Worm (Caenorhabditis elegans) whole organism, L3 larva: Measurements from ENCODE around the gene mtm-5.

ENCODE experiments used
- ZK546.5 ChIP-seq: sonication (generic microtip); optimal IDR thresholded peaks from 2 replicates; lab custom pipeline; 2017; ENCODE audit warnings: missing biosample characterization, missing genetic modification characterization
- ama-1 ChIP-seq: fragments of 150-350 bp; optimal IDR thresholded peaks from 2 replicates; lab custom pipeline; 2018
- ceh-16 ChIP-seq: sonication (generic microtip); optimal IDR thresholded peaks from 2 replicates; lab custom pipeline; 2017; ENCODE audit warnings: missing biosample characterization, missing genetic modification characterization
- ceh-28 ChIP-seq: fragments of 150-350 bp; optimal IDR thresholded peaks from 2 replicates; lab custom pipeline; 2014; ENCODE audit warnings: missing biosample characterization, missing genetic modification reagents, missing genetic modification characterization
- ceh-82 ChIP-seq: fragments of 150-350 bp; optimal IDR thresholded peaks from 2 replicates; lab custom pipeline; 2014; ENCODE audit warnings: missing biosample characterization, missing genetic modification characterization
- ceh-9 ChIP-seq: sonication (generic microtip); optimal IDR thresholded peaks from 2 replicates; lab custom pipeline; 2018; ENCODE audit warnings: missing biosample characterization, missing genetic modification characterization
- daf-12 ChIP-seq: fragments of 150-350 bp; optimal IDR thresholded peaks from 2 replicates; lab custom pipeline; 2014; ENCODE audit warnings: missing biosample characterization, missing genetic modification reagents, missing genetic modification characterization
- egl-27 ChIP-seq: sonication (generic microtip); optimal IDR thresholded peaks from 4 replicates; lab custom pipeline; 2017; ENCODE audit warnings: missing biosample characterization, missing genetic modification reagents, missing genetic modification characterization
- elt-2 ChIP-seq: sonication (generic microtip); optimal IDR thresholded peaks from 2 replicates; lab custom pipeline; 2016; ENCODE audit warnings: missing genetic modification reagents, mild to moderate bottlenecking, missing genetic modification characterization, missing compliant biosample characterization
- elt-3 ChIP-seq, 3 experiments: fragments of 150-350 bp in 1 of 3; sonication (generic microtip) in 2 of 3; optimal IDR thresholded peaks; 2 replicates in 2 of 3; 4 replicates in 1 of 3; lab custom pipeline; 2014 to 2017; ENCODE audit warnings: missing biosample characterization in 3 of 3, missing genetic modification characterization in 3 of 3
- fkh-10 ChIP-seq: sonication (generic microtip); optimal IDR thresholded peaks from 2 replicates; lab custom pipeline; 2017; ENCODE audit warnings: missing biosample characterization, missing genetic modification reagents, missing genetic modification characterization
- fos-1 ChIP-seq: fragments of 150-350 bp; optimal IDR thresholded peaks from 2 replicates; lab custom pipeline; 2014; ENCODE audit warnings: missing biosample characterization, missing genetic modification characterization
- hmg-11 ChIP-seq: sonication (generic microtip); optimal IDR thresholded peaks from 2 replicates; lab custom pipeline; 2016; ENCODE audit warnings: missing genetic modification characterization, missing compliant biosample characterization
- jun-1 ChIP-seq: fragments of 150-350 bp; optimal IDR thresholded peaks from 2 replicates; lab custom pipeline; 2014; ENCODE audit warnings: missing biosample characterization, missing genetic modification reagents, missing genetic modification characterization
- lin-15B ChIP-seq: fragments of 150-350 bp; optimal IDR thresholded peaks from 2 replicates; lab custom pipeline; 2014; ENCODE audit warnings: missing biosample characterization, missing genetic modification characterization
- lin-39 ChIP-seq: fragments of 150-350 bp; optimal IDR thresholded peaks from 2 replicates; lab custom pipeline; 2018; ENCODE audit warnings: missing biosample characterization, missing genetic modification reagents, missing genetic modification characterization
- lsy-12 ChIP-seq: sonication (generic microtip); optimal IDR thresholded peaks from 2 replicates; lab custom pipeline; 2016; ENCODE audit warnings: mild to moderate bottlenecking, missing genetic modification characterization, missing compliant biosample characterization
- mdl-1 ChIP-seq: fragments of 150-350 bp; optimal IDR thresholded peaks from 2 replicates; lab custom pipeline; 2014; ENCODE audit warnings: missing biosample characterization, missing genetic modification characterization
- mml-1 ChIP-seq: fragments of 150-350 bp; sonication (generic microtip); optimal IDR thresholded peaks from 3 replicates; lab custom pipeline; 2014; ENCODE audit warnings: missing biosample characterization, missing genetic modification characterization
- nfya-1 ChIP-seq: sonication (generic microtip); optimal IDR thresholded peaks from 2 replicates; lab custom pipeline; 2017; ENCODE audit warnings: missing genetic modification characterization, mild to moderate bottlenecking, missing compliant biosample characterization, antibody characterized with exemption, moderate library complexity; ENCODE audit not compliant: insufficient read depth
- nhr-11 ChIP-seq: fragments of 150-350 bp; optimal IDR thresholded peaks from 2 replicates; lab custom pipeline; 2014; ENCODE audit warnings: missing biosample characterization, missing genetic modification characterization
- nhr-12 ChIP-seq: fragments of 150-350 bp; optimal IDR thresholded peaks from 2 replicates; lab custom pipeline; 2014; ENCODE audit warnings: missing biosample characterization, missing genetic modification characterization
- nhr-237 ChIP-seq: fragments of 150-350 bp; optimal IDR thresholded peaks from 2 replicates; lab custom pipeline; 2014; ENCODE audit warnings: missing biosample characterization, missing genetic modification characterization
- nhr-25 ChIP-seq: sonication (generic microtip); optimal IDR thresholded peaks from 2 replicates; lab custom pipeline; 2017; ENCODE audit warnings: missing biosample characterization, missing genetic modification characterization
- nhr-28 ChIP-seq: fragments of 150-350 bp; optimal IDR thresholded peaks from 2 replicates; lab custom pipeline; 2014; ENCODE audit warnings: missing biosample characterization, missing genetic modification characterization
- nhr-43 ChIP-seq: sonication (generic microtip); optimal IDR thresholded peaks from 2 replicates; lab custom pipeline; 2016; ENCODE audit warnings: mild to moderate bottlenecking, missing genetic modification characterization, missing compliant biosample characterization; ENCODE audit not compliant: poor library complexity, severe bottlenecking
- nhr-67 ChIP-seq: fragments of 150-350 bp; optimal IDR thresholded peaks from 2 replicates; lab custom pipeline; 2014; ENCODE audit warnings: missing biosample characterization, missing genetic modification characterization
- nhr-76 ChIP-seq: fragments of 150-350 bp; sonication (generic microtip); optimal IDR thresholded peaks from 5 replicates; lab custom pipeline; 2014; ENCODE audit warnings: missing biosample characterization, missing genetic modification characterization
- nhr-77 ChIP-seq: fragments of 150-350 bp; optimal IDR thresholded peaks from 2 replicates; lab custom pipeline; 2014; ENCODE audit warnings: missing biosample characterization, missing genetic modification characterization
- pha-4 ChIP-seq: fragments of 150-350 bp; optimal IDR thresholded peaks from 2 replicates; lab custom pipeline; 2014; ENCODE audit warnings: missing biosample characterization, missing genetic modification reagents, missing genetic modification characterization
- pqm-1 ChIP-seq: fragments of 150-350 bp; optimal IDR thresholded peaks from 2 replicates; lab custom pipeline; 2017; ENCODE audit warnings: missing biosample characterization, missing genetic modification characterization, inconsistent platforms
- sea-2 ChIP-seq: fragments of 150-350 bp; sonication (generic microtip); optimal IDR thresholded peaks from 4 replicates; lab custom pipeline; 2014; ENCODE audit warnings: missing biosample characterization, missing genetic modification reagents, missing genetic modification characterization
- skn-1 ChIP-seq: fragments of 150-350 bp; optimal IDR thresholded peaks from 2 replicates; lab custom pipeline; 2014; ENCODE audit warnings: missing biosample characterization, missing genetic modification characterization
- snpc-4 ChIP-seq: fragments of 150-350 bp; optimal IDR thresholded peaks from 2 replicates; lab custom pipeline; 2014; ENCODE audit warnings: missing biosample characterization, missing genetic modification characterization
- tbx-2 ChIP-seq: sonication (generic microtip); optimal IDR thresholded peaks from 2 replicates; lab custom pipeline; 2016; ENCODE audit warnings: mild to moderate bottlenecking, missing genetic modification characterization, missing compliant biosample characterization
- unc-39 ChIP-seq: sonication (generic microtip); optimal IDR thresholded peaks from 4 replicates; lab custom pipeline; 2017; ENCODE audit warnings: missing biosample characterization, missing genetic modification characterization
- unc-62 ChIP-seq: fragments of 150-350 bp; sonication (generic microtip); optimal IDR thresholded peaks from 4 replicates; lab custom pipeline; 2014; ENCODE audit warnings: missing biosample characterization, missing genetic modification reagents, missing genetic modification characterization
- zag-1 ChIP-seq: fragments of 150-350 bp; optimal IDR thresholded peaks from 2 replicates; lab custom pipeline; 2014; ENCODE audit warnings: missing biosample characterization, missing genetic modification characterization
- ztf-11 ChIP-seq: fragments of 150-350 bp; optimal IDR thresholded peaks from 2 replicates; lab custom pipeline; 2014; ENCODE audit warnings: missing biosample characterization, missing genetic modification characterization

The mtm-5 gene

ce11 chrX:5226265-5226664 lies 16.9 kb downstream of the mtm-5 start, which contains the start of gene H28G03.3:
Gene H28G03.3, minus strand, starts transcription at chrX:5226365.
- TF ChIP-seq lin-39 (tag; lab: Kevin White, UChicago) (no peak), skn-1 (no peak), ztf-11 (tag; lab: Kevin White, UChicago) (no peak), ZK546.5 (tag; lab: Kevin White, UChicago) (no peak), nhr-237 (tag; lab: Kevin White, UChicago) (no peak), unc-39 (tag; lab: Kevin White, UChicago) (no peak), mml-1 (no peak), nhr-25 (tag; lab: Kevin White, UChicago) (no peak), fkh-10 (GFP tag; lab: Kevin White, UChicago) (no peak)

- TF ChIP-seq egl-27 (no peak), zag-1 (tag; lab: Kevin White, UChicago) (no peak), nfya-1 (tag; lab: Kevin White, UChicago) (no peak), ceh-16 (tag; lab: Kevin White, UChicago) (no peak), fos-1 (tag; lab: Kevin White, UChicago) (no peak), elt-2 (tag; lab: Kevin White, UChicago) (peak; percentile 3), mml-1 (no peak), daf-12 (no peak)
Observed at ce11 chrX:5218323-5218722, 24.9 kb downstream of the mtm-5 start.

ce11 chrX:5216063-5216462 lies 27.1 kb downstream of the mtm-5 start, which contains the start of gene hrpa-2:
Gene hrpa-2, plus strand, starts transcription at chrX:5216363.
- TF ChIP-seq nhr-76 (tag; lab: Kevin White, UChicago): no peak
- TF ChIP-seq egl-27: no peak
- TF ChIP-seq skn-1: no peak
- TF ChIP-seq elt-3 (tag; optimal IDR thresholded peaks at IDR 0.05; lab: Kevin White, UChicago): no peak
- no peak for TF ChIP-seq ceh-82
- TF ChIP-seq snpc-4: no peak

ce11 chrX:5214790-5215189 lies 28.4 kb downstream of the mtm-5 start:
- TF ChIP-seq nhr-77 (tag; lab: Kevin White, UChicago): no peak
- no peak for TF ChIP-seq nhr-11 (tag; lab: Kevin White, UChicago)
- no peak for TF ChIP-seq hmg-11 (tag; lab: Kevin White, UChicago)
- no peak for TF ChIP-seq ceh-82
- TF ChIP-seq sea-2 (GFP tag; lab: Kevin White, UChicago): no peak
- TF ChIP-seq nhr-76 (tag; lab: Kevin White, UChicago): no peak
- TF ChIP-seq nhr-67 (tag; lab: Kevin White, UChicago): no peak
- TF ChIP-seq lin-39 (tag; lab: Kevin White, UChicago): no peak
- no peak for TF ChIP-seq fos-1 (tag; lab: Kevin White, UChicago)
- no peak for TF ChIP-seq nhr-12 (tag; lab: Kevin White, UChicago)
- no peak for TF ChIP-seq nhr-43 (tag; lab: Kevin White, UChicago)
- no peak for TF ChIP-seq daf-12
- TF ChIP-seq ceh-9: no peak

- TF ChIP-seq unc-39 (tag; lab: Kevin White, UChicago): no peak
- peak; percentile 66 for TF ChIP-seq nhr-43 (tag; lab: Kevin White, UChicago)
- no peak for TF ChIP-seq daf-12
- TF ChIP-seq ama-1: no peak
- TF ChIP-seq pha-4 (tag; lab: Kevin White, UChicago): peak; percentile 24
- peak; percentile 98 for TF ChIP-seq pqm-1 (tag; lab: Kevin White, UChicago)
- TF ChIP-seq jun-1: peak; percentile 47
- TF ChIP-seq mml-1: no peak
- no peak for TF ChIP-seq mdl-1 (tag; lab: Kevin White, UChicago)
- TF ChIP-seq nhr-237 (tag; lab: Kevin White, UChicago): no peak
- peak; percentile 98 for TF ChIP-seq elt-2 (tag; lab: Kevin White, UChicago)
- no peak for TF ChIP-seq sea-2 (GFP tag; lab: Kevin White, UChicago)
- no peak for TF ChIP-seq fos-1 (tag; lab: Kevin White, UChicago)
- TF ChIP-seq nhr-76 (tag; lab: Kevin White, UChicago): no peak
- TF ChIP-seq nhr-28: no peak
- no peak for TF ChIP-seq nhr-11 (tag; lab: Kevin White, UChicago)
- TF ChIP-seq nhr-12 (tag; lab: Kevin White, UChicago): no peak
- no peak for TF ChIP-seq zag-1 (tag; lab: Kevin White, UChicago)
- no peak for TF ChIP-seq ceh-16 (tag; lab: Kevin White, UChicago)
- TF ChIP-seq nfya-1 (tag; lab: Kevin White, UChicago): no peak
- TF ChIP-seq egl-27: no peak
- peak; percentile 29 for TF ChIP-seq ceh-28
- no peak for TF ChIP-seq tbx-2 (tag; lab: Kevin White, UChicago)
- no peak for TF ChIP-seq ztf-11 (tag; lab: Kevin White, UChicago)
- no peak for TF ChIP-seq lsy-12
- TF ChIP-seq nhr-77 (tag; lab: Kevin White, UChicago): no peak
- no peak for TF ChIP-seq elt-3 (tag; optimal IDR thresholded peaks at IDR 0.05; lab: Kevin White, UChicago)
- no peak for TF ChIP-seq ceh-9
- TF ChIP-seq skn-1: peak; percentile 8
- no peak for TF ChIP-seq unc-62 (GFP tag; lab: Kevin White, UChicago)
- no peak for TF ChIP-seq ceh-82
- TF ChIP-seq lin-15B: no peak
Observed at ce11 chrX:5213565-5213964, 29.6 kb downstream of the mtm-5 start.
